Worm (Caenorhabditis elegans) whole organism, midembryonic: ENCODE measurements around the gene ceh-57.
A peak's percentile ranks its signal among the peaks of the same experiment; 100 is the strongest.

Experiments
- T22C8.4 ChIP-seq: fragments of 200-800 bp; sonication (Bioruptor generic); IDR thresholded peaks from 2 replicates; pipeline ENCODE4 v1.3.6; 2022; ENCODE audit warnings: missing genetic modification characterization, missing compliant biosample characterization
- cog-1 ChIP-seq: sonication (generic microtip); optimal IDR thresholded peaks from 2 replicates; lab custom pipeline; 2016; ENCODE audit warnings: missing genetic modification characterization, missing compliant biosample characterization
- flt-1 ChIP-seq: fragments of 200-800 bp; sonication (Bioruptor generic); IDR thresholded peaks from 2 replicates; pipeline ENCODE4 v1.3.6; 2022; ENCODE audit warnings: missing genetic modification characterization, missing compliant biosample characterization
- klf-2 ChIP-seq: fragments of 200-800 bp; sonication (Bioruptor generic); conservative IDR thresholded peaks from 2 replicates; pipeline ENCODE4 v1.3.6; 2022; ENCODE audit warnings: missing genetic modification reagents, missing genetic modification characterization, missing compliant biosample characterization
- med-1 ChIP-seq: sonication (generic microtip); optimal IDR thresholded peaks from 2 replicates; lab custom pipeline; 2017; ENCODE audit warnings: missing genetic modification characterization, mild to moderate bottlenecking, missing compliant biosample characterization, antibody characterized with exemption, missing genetic modification reagents; ENCODE audit not compliant: insufficient read depth
- ref-1 ChIP-seq: fragments of 200-800 bp; sonication (Bioruptor generic); conservative IDR thresholded peaks from 2 replicates; pipeline ENCODE4 v1.3.6; 2022; ENCODE audit warnings: missing genetic modification reagents, missing genetic modification characterization, missing compliant biosample characterization
- tab-1 ChIP-seq: fragments of 200-800 bp; sonication (Bioruptor generic); IDR thresholded peaks from 2 replicates; pipeline ENCODE4 v1.3.6; 2022; ENCODE audit warnings: missing genetic modification characterization, missing compliant biosample characterization
- ztf-23 ChIP-seq: fragments of 200-800 bp; sonication (Bioruptor generic); IDR thresholded peaks from 2 replicates; pipeline ENCODE4 v1.3.6; 2022; ENCODE audit warnings: missing genetic modification reagents, missing genetic modification characterization, missing compliant biosample characterization
- ztf-29 ChIP-seq: fragments of 200-800 bp; sonication (Bioruptor generic); IDR thresholded peaks from 2 replicates; pipeline ENCODE4 v1.3.6; 2022; ENCODE audit warnings: missing genetic modification reagents, missing genetic modification characterization, missing compliant biosample characterization

The ceh-57 gene

DNA sequence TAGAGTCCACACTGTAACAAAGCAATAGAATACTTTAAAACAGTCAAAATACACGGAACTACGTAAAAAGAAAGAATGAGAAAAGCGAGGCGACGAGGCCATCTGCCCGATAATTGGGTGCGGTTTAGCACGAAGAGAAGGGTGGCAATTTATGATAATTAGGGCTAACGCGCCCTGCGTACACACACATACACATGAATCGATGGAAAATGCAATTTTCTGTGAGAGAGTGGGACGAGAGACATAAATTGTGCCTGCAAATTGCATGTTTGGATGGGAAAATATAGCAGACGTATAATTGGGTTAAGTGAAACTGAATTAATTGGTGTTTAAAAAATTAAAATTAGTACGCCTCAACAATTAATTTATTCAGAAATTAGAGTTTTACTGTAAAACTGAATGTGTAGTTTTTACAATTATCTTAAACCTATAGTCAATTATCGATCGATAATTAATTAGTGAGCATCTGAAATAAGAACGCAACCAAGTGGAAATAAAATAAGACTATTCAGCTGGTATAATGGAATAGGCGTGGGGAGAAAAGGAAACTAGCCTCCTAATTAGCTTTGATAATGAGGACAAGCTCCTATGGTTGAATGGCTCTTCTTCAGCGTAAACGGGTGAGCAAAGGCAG, 6.6 kb upstream of the ceh-57 start:
- TF ChIP-seq T22C8.4 (GFP tag; lab: Robert Waterston, UW) = no peak
- no peak for TF ChIP-seq tab-1 (GFP tag; lab: Robert Waterston, UW)
- no peak for TF ChIP-seq klf-2 (GFP tag; lab: Robert Waterston, UW)
- TF ChIP-seq ref-1 (GFP tag; lab: Robert Waterston, UW) = no peak
- TF ChIP-seq flt-1 (GFP tag; lab: Robert Waterston, UW) = no peak
- no peak for TF ChIP-seq ztf-23 (GFP tag; lab: Robert Waterston, UW)
- no peak for TF ChIP-seq cog-1
- TF ChIP-seq med-1 (GFP tag; lab: Kevin White, UChicago) = no peak
- TF ChIP-seq ztf-29 (GFP tag; lab: Robert Waterston, UW) = no peak

DNA sequence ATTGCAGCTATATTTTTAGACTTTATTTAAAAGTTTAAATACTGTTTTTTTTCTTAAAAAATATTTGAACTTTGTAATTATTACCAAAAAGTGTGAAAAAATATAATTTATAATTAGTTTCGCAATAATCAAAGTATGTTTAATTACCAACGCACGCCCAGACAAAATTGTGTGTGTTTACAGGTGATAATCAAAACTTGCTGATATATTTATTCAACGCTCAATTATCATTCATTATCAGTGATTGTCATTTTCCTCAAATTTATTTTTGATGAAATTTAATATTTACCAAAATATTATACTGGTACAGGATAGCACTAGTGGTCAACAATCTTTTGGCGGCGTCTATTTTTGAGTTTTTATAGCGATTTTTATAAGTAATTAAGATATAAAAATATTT, 5.9 kb upstream of the ceh-57 start:
- TF ChIP-seq ztf-29 (GFP tag; lab: Robert Waterston, UW) (no peak), med-1 (GFP tag; lab: Kevin White, UChicago) (no peak), ztf-23 (GFP tag; lab: Robert Waterston, UW) (no peak)

DNA sequence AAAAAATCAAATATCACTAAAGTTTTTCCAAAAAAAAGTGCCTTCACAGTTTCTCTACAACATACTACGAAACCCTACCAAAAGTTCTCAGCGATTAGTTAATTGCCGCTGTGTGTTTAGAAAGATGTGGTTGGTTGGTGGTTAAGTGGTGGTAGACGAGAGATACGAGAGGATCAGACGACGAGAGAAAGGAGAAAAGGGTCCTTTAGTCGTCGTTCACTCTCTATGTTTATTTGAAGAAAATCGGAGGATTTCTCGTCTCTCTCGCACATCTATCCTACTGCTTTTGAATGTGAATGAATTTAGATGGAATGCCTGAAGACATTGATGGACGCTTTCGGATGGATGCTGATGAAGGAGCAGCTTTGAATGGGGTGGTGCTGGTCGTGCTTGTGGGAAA, 3.7 kb upstream of the ceh-57 start:
- no peak for TF ChIP-seq flt-1 (GFP tag; lab: Robert Waterston, UW)
- TF ChIP-seq med-1 (GFP tag; lab: Kevin White, UChicago) = no peak
- no peak for TF ChIP-seq klf-2 (GFP tag; lab: Robert Waterston, UW)
- TF ChIP-seq ztf-23 (GFP tag; lab: Robert Waterston, UW) = no peak
- TF ChIP-seq T22C8.4 (GFP tag; lab: Robert Waterston, UW) = no peak
- TF ChIP-seq ref-1 (GFP tag; lab: Robert Waterston, UW) = no peak
- no peak for TF ChIP-seq tab-1 (GFP tag; lab: Robert Waterston, UW)
- no peak for TF ChIP-seq ztf-29 (GFP tag; lab: Robert Waterston, UW)
- TF ChIP-seq cog-1 = no peak

- TF ChIP-seq tab-1 (GFP tag; lab: Robert Waterston, UW) = 0 out of 2 replicates have a peak, but pooled peaks have one; percentile 18
- no peak for TF ChIP-seq T22C8.4 (GFP tag; lab: Robert Waterston, UW)
Observed at ce11 chrII:10369547-10370028, 2.5 kb upstream of the ceh-57 start, which contains the start of gene ceh-58. TSS of gene ceh-58 (minus strand) at chrII:10369597.

DNA sequence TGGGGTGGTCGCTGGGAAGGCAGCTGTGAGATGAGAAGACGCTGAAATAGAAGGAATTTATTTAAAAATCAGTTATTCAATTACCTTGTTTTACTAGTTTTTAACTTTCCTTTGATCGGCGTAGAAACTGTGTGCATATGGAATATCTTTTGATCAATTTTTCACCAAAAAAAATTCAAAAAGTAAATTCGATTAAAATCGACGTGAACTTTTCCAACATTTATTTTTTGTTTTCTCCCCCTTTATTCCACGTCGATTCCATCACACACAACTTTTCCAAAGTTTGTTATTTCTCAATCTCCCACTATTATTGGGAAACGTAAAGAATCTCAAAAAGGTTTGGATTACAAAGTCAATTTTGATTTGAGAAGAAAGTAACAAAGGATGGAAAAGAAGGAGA, 6.6 kb downstream of the ceh-57 start, which contains the start of gene C07E3.4:
Gene C07E3.4 (plus strand): TSS at position 301 of the 400 bp plus-strand sequence.
- no peak for TF ChIP-seq ref-1 (GFP tag; lab: Robert Waterston, UW)
- no peak for TF ChIP-seq flt-1 (GFP tag; lab: Robert Waterston, UW)
- TF ChIP-seq med-1 (GFP tag; lab: Kevin White, UChicago) = no peak
- no peak for TF ChIP-seq ztf-29 (GFP tag; lab: Robert Waterston, UW)
- no peak for TF ChIP-seq klf-2 (GFP tag; lab: Robert Waterston, UW)
- TF ChIP-seq T22C8.4 (GFP tag; lab: Robert Waterston, UW) = no peak
- TF ChIP-seq ztf-23 (GFP tag; lab: Robert Waterston, UW) = no peak
- no peak for TF ChIP-seq tab-1 (GFP tag; lab: Robert Waterston, UW)
- TF ChIP-seq cog-1 = no peak

DNA sequence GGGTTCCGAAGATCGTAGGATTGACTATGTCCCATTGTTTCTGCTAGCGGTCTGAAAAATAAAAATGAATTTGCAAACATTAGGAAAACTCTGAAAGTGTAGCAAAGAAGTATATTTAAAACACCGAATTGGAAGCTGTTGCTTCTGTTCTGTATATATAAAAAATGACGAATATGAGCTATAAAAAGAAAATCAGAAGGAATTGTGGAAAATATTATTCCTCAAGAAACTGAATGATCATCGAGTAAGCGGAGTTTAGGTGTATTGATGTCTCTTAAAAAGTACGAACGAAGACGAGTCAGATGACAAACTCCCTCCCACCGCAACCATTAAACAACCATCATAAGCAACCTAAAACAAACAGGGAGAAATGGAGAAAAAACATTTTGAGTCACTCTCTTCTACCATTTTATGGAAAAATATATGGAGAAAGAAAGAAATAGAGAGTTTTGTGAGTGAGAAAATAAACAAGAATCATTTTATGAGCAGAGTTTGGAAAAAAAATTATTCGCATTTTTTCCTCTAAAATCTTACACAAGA, 9.6 kb downstream of the ceh-57 start, which contains the start of gene C07E3.3:
Gene C07E3.3 (minus strand): TSS at position 51 of the 540 bp plus-strand sequence.
- TF ChIP-seq ztf-23 (GFP tag; lab: Robert Waterston, UW) = no peak
- TF ChIP-seq ref-1 (GFP tag; lab: Robert Waterston, UW) = no peak
- no peak for TF ChIP-seq tab-1 (GFP tag; lab: Robert Waterston, UW)
- no peak for TF ChIP-seq T22C8.4 (GFP tag; lab: Robert Waterston, UW)
- TF ChIP-seq cog-1 = no peak
- TF ChIP-seq klf-2 (GFP tag; lab: Robert Waterston, UW) = no peak

- TF ChIP-seq flt-1 (GFP tag; lab: Robert Waterston, UW) = no peak
- TF ChIP-seq cog-1 = no peak
- TF ChIP-seq klf-2 (GFP tag; lab: Robert Waterston, UW) = no peak
- TF ChIP-seq ztf-29 (GFP tag; lab: Robert Waterston, UW) = no peak
- no peak for TF ChIP-seq ref-1 (GFP tag; lab: Robert Waterston, UW)
- TF ChIP-seq tab-1 (GFP tag; lab: Robert Waterston, UW) = no peak
- TF ChIP-seq ztf-23 (GFP tag; lab: Robert Waterston, UW) = no peak
- no peak for TF ChIP-seq T22C8.4 (GFP tag; lab: Robert Waterston, UW)
- no peak for TF ChIP-seq med-1 (GFP tag; lab: Kevin White, UChicago)
Observed at ce11 chrII:10351963-10352362, 15.1 kb downstream of the ceh-57 start, which contains the start of gene C07E3.8. TSS of gene C07E3.8 (plus strand) at chrII:10352263.

ce11 chrII:10350487-10350886, 16.6 kb downstream of the ceh-57 start, which contains the start of gene C07E3.9:
TSS of gene C07E3.9 (plus strand) at chrII:10350756.
- TF ChIP-seq tab-1 (GFP tag; lab: Robert Waterston, UW) (no peak), med-1 (GFP tag; lab: Kevin White, UChicago) (no peak), ztf-23 (GFP tag; lab: Robert Waterston, UW) (no peak), klf-2 (GFP tag; lab: Robert Waterston, UW) (no peak)

DNA sequence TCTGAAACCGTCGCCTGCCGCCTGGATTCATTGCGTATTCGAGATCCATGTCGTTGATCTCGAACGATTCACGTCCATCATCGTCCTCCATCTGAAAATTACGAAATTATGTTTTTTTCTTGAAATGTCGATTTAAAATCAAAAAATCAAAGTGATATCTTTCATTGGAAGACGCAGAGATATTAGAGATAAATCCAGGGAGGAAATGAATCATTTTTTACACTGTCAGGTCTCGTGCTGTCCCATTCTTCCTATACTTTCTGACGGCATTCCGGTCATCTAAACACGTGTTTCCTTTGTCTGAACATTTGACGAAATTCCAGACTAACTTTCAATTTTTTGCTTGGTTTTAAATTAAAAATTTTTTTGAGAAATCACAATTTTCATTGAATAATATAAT, 17.2 kb downstream of the ceh-57 start, which contains the start of gene stip-1:
Gene stip-1 (minus strand): TSS at position 98 of the 400 bp plus-strand sequence.
- TF ChIP-seq flt-1 (GFP tag; lab: Robert Waterston, UW) (no peak), cog-1 (no peak)
